Worm (Caenorhabditis elegans) whole organism, late embryonic: ENCODE data around the gene lpr-7.

Experiments used
- ceh-6 ChIP-seq: fragments of 200-800 bp; sonication (Bioruptor generic); optimal IDR thresholded peaks from 2 replicates; lab custom pipeline; 2018; ENCODE audit warnings: mild to moderate bottlenecking, missing genetic modification characterization, missing compliant biosample characterization
- eyg-1 ChIP-seq: sonication (generic microtip); optimal IDR thresholded peaks from 2 replicates; lab custom pipeline; 2016; ENCODE audit warnings: missing genotype, missing genetic modification characterization, missing compliant biosample characterization
- nhr-11 ChIP-seq: fragments of 150-350 bp; optimal IDR thresholded peaks from 2 replicates; lab custom pipeline; 2014; ENCODE audit warnings: missing biosample characterization, missing genetic modification characterization
- tbx-7 ChIP-seq: sonication (generic microtip); optimal IDR thresholded peaks from 2 replicates; lab custom pipeline; 2016; ENCODE audit warnings: missing genotype, missing genetic modification characterization, missing compliant biosample characterization

- TF ChIP-seq nhr-11 (tag; lab: Kevin White, UChicago) (no peak), ceh-6 (GFP tag; lab: Kevin White, UChicago) (no peak), eyg-1 (tag; lab: Kevin White, UChicago) (no peak), tbx-7 (tag; lab: Kevin White, UChicago) (no peak)
Measured at ce11 chrX:621190-621589, 34.8 kb upstream of the lpr-7 start, which contains the start of gene unc-96.
